Fruit fly (Drosophila melanogaster): Measurements from ENCODE around the gene CG11313.
A peak's percentile ranks its signal among the peaks of the same experiment; 100 is the strongest.

CG11313 gene

DNA sequence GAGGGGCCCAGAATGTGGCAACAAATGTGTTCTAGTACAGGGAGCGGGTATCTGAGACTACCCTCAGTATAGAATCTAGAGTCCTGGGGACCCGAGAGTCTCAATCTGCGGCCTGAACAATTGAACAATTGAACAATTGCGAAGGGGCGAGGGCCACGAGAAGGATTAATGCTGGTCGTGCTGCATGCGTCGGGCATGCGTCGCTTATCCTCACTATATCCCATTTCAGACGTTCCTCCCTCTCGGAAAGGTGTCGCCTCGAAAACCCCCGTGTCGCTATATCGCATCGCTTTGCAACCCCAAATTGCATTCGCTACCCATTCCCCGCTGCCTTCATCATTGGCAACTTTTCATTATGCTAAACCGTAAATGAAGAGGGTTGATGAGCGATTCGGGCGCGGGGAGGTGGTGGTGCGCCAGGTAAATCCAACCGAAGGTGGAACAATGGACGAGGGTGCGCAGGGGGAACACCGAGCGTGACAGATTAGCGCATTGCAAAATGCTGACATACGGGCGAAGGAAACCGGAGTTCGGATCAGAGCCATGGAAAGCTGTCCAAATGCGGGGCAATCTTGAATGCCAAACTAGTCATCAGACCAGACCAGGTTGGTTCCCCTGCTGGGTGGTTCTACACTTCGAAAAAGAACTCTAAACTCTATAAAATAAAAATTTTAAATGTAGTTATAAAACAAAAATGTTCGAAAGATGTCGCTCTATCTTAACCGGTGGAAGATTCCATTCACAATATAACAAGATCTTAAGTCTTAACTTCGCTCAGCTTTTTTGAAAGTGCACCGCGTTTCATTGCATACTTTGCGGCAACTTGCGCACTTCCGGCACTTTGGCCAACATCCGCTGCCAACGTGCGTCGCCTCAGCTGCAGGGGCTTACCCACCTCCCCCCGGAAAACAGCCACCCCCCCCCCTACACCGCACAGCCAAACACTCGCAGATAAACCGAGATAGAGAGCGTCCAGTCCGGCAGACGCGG lies 28.1 kb upstream of the CG11313 start (continued):
- TF ChIP-seq lab (GFP tag; optimal IDR thresholded peaks at IDR 0.05): peak; percentile 19
- TF ChIP-seq prd (optimal IDR thresholded peaks at IDR 0.05): no peak
- TF ChIP-seq prd (GFP tag; IDR thresholded peaks at IDR 0.05): peak; percentile 55
- TF ChIP-seq Vsx1 (GFP tag; optimal IDR thresholded peaks at IDR 0.05): no peak
- TF ChIP-seq ham (GFP tag; IDR thresholded peaks at IDR 0.05): no peak
- TF ChIP-seq Abd-B (GFP tag; optimal IDR thresholded peaks at IDR 0.05): no peak
- TF ChIP-seq CG6854 (GFP tag; optimal IDR thresholded peaks at IDR 0.05): no peak
- TF ChIP-seq Dip2 (GFP tag; IDR thresholded peaks at IDR 0.05): no peak
- TF ChIP-seq CG33557 (GFP tag; optimal IDR thresholded peaks at IDR 0.05): no peak
- TF ChIP-seq CG11723 (GFP tag; optimal IDR thresholded peaks at IDR 0.05): no peak
- TF ChIP-seq tx (GFP tag; optimal IDR thresholded peaks at IDR 0.05): no peak
- TF ChIP-seq CG2678 (tag; optimal IDR thresholded peaks at IDR 0.05): peak; percentile 7
- TF ChIP-seq GATAe (GFP tag; conservative IDR thresholded peaks at IDR 0.05): no peak
- TF ChIP-seq sens (GFP tag): peak; percentile 54
- peak; percentile 40 for TF ChIP-seq tap (tag; optimal IDR thresholded peaks at IDR 0.05)
- no peak for TF ChIP-seq CG34376 (GFP tag; optimal IDR thresholded peaks at IDR 0.05)
- peak; percentile 5 for TF ChIP-seq CG9727 (GFP tag; optimal IDR thresholded peaks at IDR 0.05)
- TF ChIP-seq row (GFP tag; IDR thresholded peaks at IDR 0.05): 0 out of 3 replicates have a peak, but pooled peaks have one; percentile 8
- no peak for TF ChIP-seq unc-4 (GFP tag; IDR thresholded peaks at IDR 0.05; ENCODE audit: partially characterized antibody)
- 0 out of 3 replicates have a peak, but pooled peaks have one; percentile 26 for TF ChIP-seq CG2199 (GFP tag; IDR thresholded peaks at IDR 0.05)
- TF ChIP-seq tgo (GFP tag; IDR thresholded peaks at IDR 0.05): no peak
- TF ChIP-seq Blimp-1 (GFP tag; optimal IDR thresholded peaks at IDR 0.05): peak; percentile 24
- no peak for TF ChIP-seq az2 (GFP tag; optimal IDR thresholded peaks at IDR 0.05)
- TF ChIP-seq Hr51 (GFP tag; optimal IDR thresholded peaks at IDR 0.05): no peak
- peak; percentile 23; the same call in 1 of the 2 replicates for TF ChIP-seq stc (GFP tag; IDR thresholded peaks at IDR 0.05)
- TF ChIP-seq fd96Cb (tag; optimal IDR thresholded peaks at IDR 0.05): peak; percentile 39
- no peak for TF ChIP-seq CG13894 (tag; optimal IDR thresholded peaks at IDR 0.05)
- TF ChIP-seq CG11560 (tag; IDR thresholded peaks at IDR 0.05): no peak
- no peak for TF ChIP-seq ash1 (GFP tag; optimal IDR thresholded peaks at IDR 0.05)
- no peak for TF ChIP-seq CG18599 (GFP tag; optimal IDR thresholded peaks at IDR 0.05)
- no peak for TF ChIP-seq eyg (GFP tag; optimal IDR thresholded peaks at IDR 0.05)
- TF ChIP-seq zen2 (GFP tag; IDR thresholded peaks at IDR 0.05; ENCODE audit: partially characterized antibody): no peak
- no peak for TF ChIP-seq cas (GFP tag; IDR thresholded peaks at IDR 0.05)
- no peak for TF ChIP-seq crp (GFP tag; optimal IDR thresholded peaks at IDR 0.05)
- no peak for TF ChIP-seq CG6765 (GFP tag; optimal IDR thresholded peaks at IDR 0.05)
- no peak for TF ChIP-seq E2f2 (GFP tag; IDR thresholded peaks at IDR 0.05)
- peak; percentile 17 for TF ChIP-seq CG14710 (tag; optimal IDR thresholded peaks at IDR 0.05)
- TF ChIP-seq CG7271 (tag; optimal IDR thresholded peaks at IDR 0.05): no peak
- no peak for TF ChIP-seq CG1602 (GFP tag; optimal IDR thresholded peaks at IDR 0.05)
- TF ChIP-seq CG18262 (tag; optimal IDR thresholded peaks at IDR 0.05): peak; percentile 24
- no peak for TF ChIP-seq CG14860 (GFP tag; IDR thresholded peaks at IDR 0.05; ENCODE audit: partially characterized antibody)
- TF ChIP-seq CG11504 (tag; optimal IDR thresholded peaks at IDR 0.05): peak; percentile 29
- TF ChIP-seq CG42726 (GFP tag; IDR thresholded peaks at IDR 0.05; ENCODE audit: partially characterized antibody): no peak
- peak; percentile 15 for TF ChIP-seq phol (tag; optimal IDR thresholded peaks at IDR 0.05)
- no peak for TF ChIP-seq Xbp1 (GFP tag; optimal IDR thresholded peaks at IDR 0.05)
- TF ChIP-seq da (GFP tag; optimal IDR thresholded peaks at IDR 0.05): no peak
- 0 out of 3 replicates have a peak, but pooled peaks have one; percentile 15 for TF ChIP-seq H15 (GFP tag; IDR thresholded peaks at IDR 0.05)

Measured in whole organism, embryonic.